Worm (Caenorhabditis elegans) whole organism, L4/young adult: ENCODE measurements around the gene xpf-1.

Source experiments
- W03F9.2 ChIP-seq: fragments of 150-350 bp; optimal IDR thresholded peaks from 2 replicates; lab custom pipeline; 2014; ENCODE audit warnings: missing biosample characterization, missing genetic modification characterization
- dao-5 ChIP-seq: sonication (generic microtip); optimal IDR thresholded peaks from 2 replicates; lab custom pipeline; 2016; ENCODE audit warnings: missing genotype, missing genetic modification characterization, moderate library complexity, missing compliant biosample characterization
- him-1 ChIP-seq: sonication (generic microtip); optimal IDR thresholded peaks from 2 replicates; lab custom pipeline; 2016; ENCODE audit warnings: missing genotype, missing genetic modification reagents, missing genetic modification characterization, missing compliant biosample characterization

DNA sequence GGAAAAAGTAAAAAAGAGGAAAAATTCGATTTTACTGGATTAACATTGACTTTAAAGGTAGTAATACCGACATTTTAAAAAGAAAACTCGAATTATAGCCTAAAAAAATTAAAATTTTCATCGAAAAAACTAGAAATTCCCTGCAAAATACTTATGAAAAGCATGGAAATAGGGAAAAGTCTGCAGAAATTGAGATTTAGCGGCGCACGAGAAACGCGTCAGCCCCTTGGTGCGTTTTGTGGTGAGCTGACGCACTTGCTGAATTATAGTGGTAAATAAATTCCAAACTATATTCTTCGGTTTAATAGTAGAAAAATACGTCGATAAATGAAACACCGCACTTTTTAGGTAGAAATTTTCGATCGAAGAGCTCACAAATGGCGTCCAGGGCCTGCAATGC lies 1.5 kb upstream of the xpf-1 start:
- TF ChIP-seq W03F9.2 (no peak), dao-5 (no peak), him-1 (tag; lab: Kevin White, UChicago) (no peak)
